Worm (Caenorhabditis elegans) whole organism, L4/young adult: ENCODE results near the gene sru-21.
"Not testable (repeated sequence)": the region's sequence is repeated elsewhere in the genome, so short reads cannot be mapped to it uniquely, and the experiment has no call there.

ENCODE experiments used
- W03F9.2 ChIP-seq: fragments of 150-350 bp; optimal IDR thresholded peaks from 2 replicates; lab custom pipeline; 2014; ENCODE audit warnings: missing biosample characterization, missing genetic modification characterization
- dao-5 ChIP-seq: sonication (generic microtip); optimal IDR thresholded peaks from 2 replicates; lab custom pipeline; 2016; ENCODE audit warnings: missing genotype, missing genetic modification characterization, moderate library complexity, missing compliant biosample characterization
- him-1 ChIP-seq: sonication (generic microtip); optimal IDR thresholded peaks from 2 replicates; lab custom pipeline; 2016; ENCODE audit warnings: missing genotype, missing genetic modification reagents, missing genetic modification characterization, missing compliant biosample characterization

The sru-21 gene

DNA sequence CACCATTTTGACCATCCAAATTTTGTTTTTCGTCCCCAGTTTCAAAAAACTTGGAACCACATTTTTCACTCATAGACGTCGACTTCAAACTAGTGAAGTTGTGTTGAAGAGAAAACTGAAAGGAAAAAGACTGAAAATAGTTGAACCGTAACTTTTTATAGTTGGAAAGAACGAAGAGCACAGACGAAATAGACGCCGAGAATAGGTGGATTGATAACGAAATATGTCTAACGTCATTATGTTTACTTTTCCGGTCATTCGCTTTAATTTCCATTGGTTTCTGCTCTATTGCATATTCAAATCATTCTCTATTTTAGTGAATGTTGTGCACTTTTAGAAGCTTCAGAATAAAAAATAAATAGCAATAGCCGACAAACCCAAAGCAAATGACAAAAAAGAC is 16.8 kb upstream of the sru-21 start, which contains the start of gene C08F11.13:
TSS of gene C08F11.13 (minus strand) at position 138 of the 400 bp plus-strand sequence.
- TF ChIP-seq dao-5 = no peak
- TF ChIP-seq W03F9.2 (tag; lab: Kevin White, UChicago) = no peak
- no peak for TF ChIP-seq him-1 (tag; lab: Kevin White, UChicago)

DNA sequence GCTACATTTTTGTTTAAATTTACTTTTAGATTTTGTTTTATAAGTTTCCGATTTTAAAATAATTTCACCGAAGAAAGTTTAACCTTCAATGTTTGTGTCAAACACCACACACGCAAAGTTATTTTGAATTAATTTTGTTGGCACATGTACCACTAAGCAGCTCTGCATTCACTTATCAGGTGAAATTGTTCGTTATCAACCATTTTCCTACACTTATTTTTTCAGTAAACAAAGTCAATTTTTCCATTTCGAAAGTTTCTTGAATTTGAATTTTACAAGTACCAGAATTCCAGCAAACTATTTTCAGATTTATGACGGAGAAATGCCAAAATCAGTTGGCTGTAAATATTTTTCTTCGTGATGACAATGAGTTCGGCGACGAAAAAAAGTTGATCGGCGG is 7.4 kb upstream of the sru-21 start, which contains the start of gene C08F11.3:
TSS of gene C08F11.3 (plus strand) at position 301 of the 400 bp plus-strand sequence.
- no peak for TF ChIP-seq him-1 (tag; lab: Kevin White, UChicago)

- no peak for TF ChIP-seq him-1 (tag; lab: Kevin White, UChicago)
Measured at ce11 chrIV:13623533-13623932, 3.0 kb upstream of the sru-21 start, which contains the start of gene C08F11.1. C08F11.1 (plus strand) TSS chrIV:13623833.

- TF ChIP-seq dao-5 (no peak), W03F9.2 (tag; lab: Kevin White, UChicago) (no peak), him-1 (tag; lab: Kevin White, UChicago) (no peak)
Measured at ce11 chrIV:13632613-13633012, 6.0 kb downstream of the sru-21 start.

DNA sequence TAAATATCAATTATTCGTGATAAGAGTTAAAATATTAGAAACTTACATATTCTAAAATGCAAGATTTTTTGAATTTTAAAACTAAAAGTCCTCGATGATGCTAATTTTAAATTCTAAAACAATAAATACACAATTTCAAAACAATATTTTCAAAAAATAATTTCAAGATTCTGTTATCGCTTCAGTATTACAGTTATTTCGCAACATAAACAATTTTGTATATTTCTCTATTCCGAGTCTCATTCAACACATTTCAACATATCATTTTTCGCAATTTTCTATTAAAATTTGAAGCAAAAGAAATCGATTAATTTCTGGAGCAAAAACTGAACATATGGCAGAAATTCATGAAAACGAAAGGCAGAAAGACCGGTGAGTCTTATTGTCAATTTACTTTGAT is 6.6 kb downstream of the sru-21 start, which contains the start of gene fbxa-98:
TSS of gene fbxa-98 (plus strand) at position 243 of the 400 bp plus-strand sequence.
- TF ChIP-seq him-1 (tag; lab: Kevin White, UChicago) (no peak), dao-5 (no peak), W03F9.2 (tag; lab: Kevin White, UChicago) (no peak)

- TF ChIP-seq dao-5 (no peak), him-1 (tag; lab: Kevin White, UChicago) (no peak), W03F9.2 (tag; lab: Kevin White, UChicago) (no peak)
Measured at ce11 chrIV:13636975-13637374, 10.4 kb downstream of the sru-21 start, which contains the start of gene C08F11.7. C08F11.7 (plus strand) TSS chrIV:13637275.

DNA sequence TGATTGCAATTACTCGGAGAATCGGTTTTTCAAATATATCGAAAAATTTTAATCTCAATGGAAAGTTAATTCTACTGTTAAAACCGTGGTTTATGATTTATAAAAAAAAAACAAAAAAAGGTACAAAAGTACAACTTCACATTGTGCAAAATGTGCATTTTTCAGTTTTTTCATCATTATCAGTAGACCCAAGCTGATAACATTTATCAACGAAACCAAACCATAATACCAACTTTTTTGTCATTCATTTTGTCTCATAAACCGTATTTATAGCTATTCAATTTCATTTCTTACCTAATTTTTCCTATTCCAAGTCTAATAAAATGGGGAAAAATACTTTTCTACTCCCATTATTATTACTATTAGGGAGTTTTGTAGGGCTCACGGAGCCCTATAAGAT is 12.5 kb downstream of the sru-21 start, which contains the start of gene ugt-22:
TSS of gene ugt-22 (plus strand) at position 234 of the 400 bp plus-strand sequence.
- TF ChIP-seq him-1 (tag; lab: Kevin White, UChicago) (no peak), dao-5 (no peak), W03F9.2 (tag; lab: Kevin White, UChicago) (no peak)

DNA sequence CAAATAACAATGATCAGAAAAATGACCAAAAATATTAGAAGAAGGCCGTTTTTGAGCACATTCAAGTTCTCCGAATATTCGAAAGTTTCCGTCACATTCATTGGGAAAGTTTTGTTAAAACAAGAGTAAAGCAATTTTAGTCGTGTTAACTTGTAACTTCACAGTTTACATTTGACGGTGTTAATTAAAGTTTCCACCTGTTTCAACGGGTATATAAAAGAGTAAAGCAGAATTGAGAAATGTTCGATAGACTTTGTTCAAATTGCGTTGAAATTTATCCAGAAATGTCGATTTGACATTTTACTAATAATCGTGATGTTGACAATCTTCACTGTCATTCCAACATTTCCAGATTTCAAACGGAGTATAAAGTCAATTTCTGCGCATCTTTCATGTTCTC is 19.3 kb downstream of the sru-21 start, which contains the start of gene srz-29:
TSS of gene srz-29 (minus strand) at position 101 of the 400 bp plus-strand sequence.
- no peak for TF ChIP-seq him-1 (tag; lab: Kevin White, UChicago)
- TF ChIP-seq W03F9.2 (tag; lab: Kevin White, UChicago) = no peak
- no peak for TF ChIP-seq dao-5

DNA sequence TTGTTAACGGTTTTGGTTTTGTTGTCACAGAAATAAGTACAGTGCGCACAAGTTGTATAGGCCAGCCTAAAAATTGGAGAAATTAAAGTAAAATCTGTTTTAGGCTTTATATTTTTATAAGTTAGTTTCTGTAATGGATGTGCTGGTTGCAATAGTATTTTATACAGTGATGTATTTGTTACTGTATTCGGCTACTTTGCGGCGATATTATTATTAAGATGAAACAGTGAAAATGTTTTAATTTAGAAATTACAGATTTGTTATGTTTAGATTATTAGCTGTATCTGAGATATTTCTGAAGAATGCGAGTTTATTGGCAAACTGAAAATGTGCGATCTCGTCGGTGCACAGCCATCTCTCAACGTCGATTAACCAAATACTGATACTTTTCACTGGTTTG is 21.0 kb downstream of the sru-21 start, which contains the start of gene ule-4:
TSS of gene ule-4 (minus strand) at position 101 of the 400 bp plus-strand sequence.
- no peak for TF ChIP-seq W03F9.2 (tag; lab: Kevin White, UChicago)
- TF ChIP-seq dao-5 = no peak
- TF ChIP-seq him-1 (tag; lab: Kevin White, UChicago) = no peak

DNA sequence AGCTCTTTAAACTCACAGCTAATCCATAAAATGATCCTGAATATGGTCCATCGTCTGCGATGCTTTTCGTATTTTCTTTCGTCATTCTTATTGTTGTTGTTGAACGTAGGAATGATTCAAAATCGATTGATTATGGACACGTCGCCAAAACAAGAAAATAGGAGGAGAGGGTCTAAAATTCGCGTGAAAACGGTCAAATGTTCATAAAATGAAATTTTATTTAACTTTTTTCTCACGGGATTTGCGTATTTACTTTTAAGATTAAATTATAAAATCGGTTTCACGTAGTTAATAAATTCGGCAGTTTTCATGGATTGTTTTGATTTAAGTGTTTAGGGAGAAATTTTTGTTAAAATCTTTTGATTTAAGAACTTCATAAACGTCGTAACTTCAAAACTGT is 22.6 kb downstream of the sru-21 start, which contains the start of gene C08F11.10:
TSS of gene C08F11.10 (minus strand) at position 101 of the 400 bp plus-strand sequence.
- no peak for TF ChIP-seq W03F9.2 (tag; lab: Kevin White, UChicago)
- no peak for TF ChIP-seq dao-5
- TF ChIP-seq him-1 (tag; lab: Kevin White, UChicago) = no peak

DNA sequence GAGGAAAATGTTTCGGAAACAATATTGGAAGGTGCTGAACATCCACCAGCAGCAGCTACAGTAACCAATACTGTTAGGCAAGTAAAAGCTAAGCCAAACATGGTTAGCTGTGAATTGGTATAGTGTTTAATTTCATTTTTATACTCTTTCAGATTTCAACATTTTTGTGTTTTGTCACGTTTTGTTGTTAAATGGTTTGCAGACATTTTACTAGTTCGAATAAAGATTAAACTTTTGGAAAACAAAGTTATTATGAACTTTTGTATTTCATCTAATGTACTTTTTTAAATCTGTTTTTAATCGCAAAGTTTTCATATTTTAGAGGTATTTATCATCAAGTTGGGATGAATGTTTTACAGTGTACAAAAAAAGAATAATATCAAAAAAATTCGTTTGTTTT is 23.7 kb downstream of the sru-21 start, which contains the start of gene C08F11.17:
TSS of gene C08F11.17 (minus strand) at position 101 of the 400 bp plus-strand sequence.
- TF ChIP-seq him-1 (tag; lab: Kevin White, UChicago) = no peak
- no peak for TF ChIP-seq W03F9.2 (tag; lab: Kevin White, UChicago)
- TF ChIP-seq dao-5 = no peak

DNA sequence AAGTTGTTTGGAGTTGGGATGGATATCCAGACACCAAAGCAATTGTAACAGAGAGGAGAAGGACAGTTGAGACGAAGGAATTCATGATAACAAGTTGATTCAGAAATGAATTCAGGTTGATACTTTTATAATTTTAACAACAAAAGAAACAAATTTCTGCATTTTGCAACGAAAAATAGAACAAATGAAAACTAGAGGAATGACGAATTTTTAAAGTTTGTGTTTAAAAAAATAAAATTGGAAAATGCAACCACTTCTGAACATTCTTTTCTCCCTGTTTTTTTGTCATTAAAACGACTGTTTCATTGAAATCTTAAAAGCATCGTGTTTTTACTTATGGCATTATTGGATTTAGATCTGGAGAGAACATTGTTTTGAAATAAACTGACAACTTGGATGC is 24.8 kb downstream of the sru-21 start, which contains the start of gene C08F11.12:
TSS of gene C08F11.12 (minus strand) at position 101 of the 400 bp plus-strand sequence.
- TF ChIP-seq dao-5; him-1 (tag; lab: Kevin White, UChicago); W03F9.2 (tag; lab: Kevin White, UChicago): not testable (repeated sequence)

DNA sequence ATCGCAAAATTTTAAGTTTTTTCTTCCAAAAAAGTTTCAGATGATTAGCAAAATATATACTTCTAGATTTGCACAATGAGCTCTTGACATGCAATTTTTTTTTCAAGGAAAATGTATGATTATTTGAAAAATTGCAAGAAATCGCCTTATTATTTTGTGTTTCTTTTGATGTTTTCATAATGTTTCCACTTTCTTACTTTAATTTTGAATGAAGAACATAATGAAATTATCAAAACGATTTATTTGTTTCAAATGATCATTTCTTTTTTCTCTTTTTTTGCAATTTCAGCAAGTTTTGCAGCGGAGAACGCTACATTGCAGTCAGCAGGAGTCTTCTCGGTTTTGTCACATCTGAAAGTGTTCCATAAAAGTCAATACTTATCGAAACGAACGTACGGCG is 25.5 kb downstream of the sru-21 start, which contains the start of gene Y45F10C.6:
TSS of gene Y45F10C.6 (plus strand) at position 301 of the 400 bp plus-strand sequence.
- TF ChIP-seq W03F9.2 (tag; lab: Kevin White, UChicago); dao-5; him-1 (tag; lab: Kevin White, UChicago): not testable (repeated sequence)

ce11 chrIV:13659449-13659848 is 32.9 kb downstream of the sru-21 start, which contains the start of gene Y45F10C.1:
Y45F10C.1 (minus strand) TSS chrIV:13659549.
- not testable (repeated sequence) for TF ChIP-seq W03F9.2 (tag; lab: Kevin White, UChicago); dao-5; him-1 (tag; lab: Kevin White, UChicago)
